Worm (Caenorhabditis elegans): Measurements from ENCODE around the gene rps-21.

- TF ChIP-seq zag-1 (tag; optimal IDR thresholded peaks at IDR 0.05) (no peak), dpl-1 (GFP tag; optimal IDR thresholded peaks at IDR 0.05) (no peak)
Measured at ce11 chrIII:7223029-7223428, 33.6 kb upstream of the rps-21 start, which contains the start of gene der-2.
